Worm (Caenorhabditis elegans) whole organism, midembryonic: Measurements from ENCODE around the gene C29A12.1.

Experiments
- cog-1 ChIP-seq: sonication (generic microtip); optimal IDR thresholded peaks from 2 replicates; lab custom pipeline; 2016; ENCODE audit warnings: missing genetic modification characterization, missing compliant biosample characterization
- flt-1 ChIP-seq: fragments of 200-800 bp; sonication (Bioruptor generic); IDR thresholded peaks from 2 replicates; pipeline ENCODE4 v1.3.6; 2022; ENCODE audit warnings: missing genetic modification characterization, missing compliant biosample characterization
- klf-2 ChIP-seq: fragments of 200-800 bp; sonication (Bioruptor generic); conservative IDR thresholded peaks from 2 replicates; pipeline ENCODE4 v1.3.6; 2022; ENCODE audit warnings: missing genetic modification reagents, missing genetic modification characterization, missing compliant biosample characterization
- med-1 ChIP-seq: sonication (generic microtip); optimal IDR thresholded peaks from 2 replicates; lab custom pipeline; 2017; ENCODE audit warnings: missing genetic modification characterization, mild to moderate bottlenecking, missing compliant biosample characterization, antibody characterized with exemption, missing genetic modification reagents; ENCODE audit not compliant: insufficient read depth
- ref-1 ChIP-seq: fragments of 200-800 bp; sonication (Bioruptor generic); conservative IDR thresholded peaks from 2 replicates; pipeline ENCODE4 v1.3.6; 2022; ENCODE audit warnings: missing genetic modification reagents, missing genetic modification characterization, missing compliant biosample characterization
- tab-1 ChIP-seq: fragments of 200-800 bp; sonication (Bioruptor generic); IDR thresholded peaks from 2 replicates; pipeline ENCODE4 v1.3.6; 2022; ENCODE audit warnings: missing genetic modification characterization, missing compliant biosample characterization
- ztf-23 ChIP-seq: fragments of 200-800 bp; sonication (Bioruptor generic); IDR thresholded peaks from 2 replicates; pipeline ENCODE4 v1.3.6; 2022; ENCODE audit warnings: missing genetic modification reagents, missing genetic modification characterization, missing compliant biosample characterization

- TF ChIP-seq ref-1 (GFP tag; lab: Robert Waterston, UW) (no peak), med-1 (GFP tag; lab: Kevin White, UChicago) (no peak), flt-1 (no peak), klf-2 (GFP tag; lab: Robert Waterston, UW) (no peak), ztf-23 (no peak), cog-1 (tag; lab: Kevin White, UChicago) (no peak), tab-1 (GFP tag; lab: Robert Waterston, UW) (no peak)
These were observed 43.8 kb upstream of the C29A12.1 start for ce11 chrV:10856901-10857637.
